Worm (Caenorhabditis elegans) whole organism, young adult: ENCODE measurements around the gene lin-52.

ENCODE experiments used
- F22D6.2 ChIP-seq: sonication (generic microtip); optimal IDR thresholded peaks from 2 replicates; lab custom pipeline; 2016; ENCODE audit warnings: mild to moderate bottlenecking, missing genetic modification characterization, missing compliant biosample characterization
- F33H1.4 ChIP-seq: fragments of 200-800 bp; sonication (Bioruptor generic); IDR thresholded peaks from 2 replicates; pipeline ENCODE4 v1.3.6; 2022; ENCODE audit warnings: missing genetic modification reagents, missing genetic modification characterization, missing compliant biosample characterization
- F37B4.10 ChIP-seq: fragments of 200-800 bp; sonication (Bioruptor generic); IDR thresholded peaks from 2 replicates; pipeline ENCODE4 v1.3.6; 2022; ENCODE audit warnings: missing genetic modification characterization, missing compliant biosample characterization
- F49E8.2 ChIP-seq: sonication (generic microtip); optimal IDR thresholded peaks from 3 replicates; lab custom pipeline; 2017; ENCODE audit warnings: missing genetic modification characterization, mild to moderate bottlenecking, missing compliant biosample characterization, antibody characterized with exemption, moderate library complexity; ENCODE audit not compliant: insufficient read depth
- F55B11.4 ChIP-seq: sonication (generic microtip); optimal IDR thresholded peaks from 2 replicates; lab custom pipeline; 2016; ENCODE audit warnings: missing compliant biosample characterization, missing genetic modification characterization, borderline replicate concordance; ENCODE audit not compliant: insufficient read depth
- F57A8.1 ChIP-seq: fragments of 200-800 bp; sonication (Bioruptor generic); optimal IDR thresholded peaks from 2 replicates; lab custom pipeline; 2018; ENCODE audit warnings: mild to moderate bottlenecking, missing genetic modification characterization, moderate library complexity, missing compliant biosample characterization
- T26A5.8 ChIP-seq: sonication (generic microtip); optimal IDR thresholded peaks from 2 replicates; lab custom pipeline; 2016; ENCODE audit warnings: missing genetic modification characterization, missing compliant biosample characterization
- Y53G8AR.9 ChIP-seq: fragments of 200-800 bp; sonication (Bioruptor generic); conservative IDR thresholded peaks from 2 replicates; pipeline ENCODE4 v1.3.6; 2022; ENCODE audit warnings: missing genetic modification reagents, missing genetic modification characterization, missing compliant biosample characterization
- Y79H2A.3 ChIP-seq: fragments of 200-800 bp; sonication (Bioruptor generic); conservative IDR thresholded peaks from 2 replicates; pipeline ENCODE4 v1.3.6; 2022; ENCODE audit warnings: missing genetic modification reagents, missing genetic modification characterization, missing compliant biosample characterization
- cebp-1 ChIP-seq, 2 experiments: fragments of 200-800 bp in 1 of 2; sonication (Bioruptor generic) in 1 of 2; sonication (generic microtip) in 1 of 2; IDR thresholded peaks in 1 of 2; optimal IDR thresholded peaks in 1 of 2; 2 replicates each; pipeline versions ENCODE4 v1.3.6 to Lab custom; 2017 to 2022; ENCODE audit warnings: missing compliant biosample characterization in 2 of 2, missing genetic modification characterization in 2 of 2, mild to moderate bottlenecking in 1 of 2, missing genetic modification reagents in 1 of 2, moderate library complexity in 1 of 2
- ceh-27 ChIP-seq: fragments of 200-800 bp; sonication (Bioruptor generic); optimal IDR thresholded peaks from 2 replicates; lab custom pipeline; 2018; ENCODE audit warnings: mild to moderate bottlenecking, missing genetic modification characterization, moderate library complexity, missing compliant biosample characterization
- ceh-91 ChIP-seq: fragments of 200-800 bp; sonication (Bioruptor generic); IDR thresholded peaks from 2 replicates; pipeline ENCODE4 v1.3.6; 2022; ENCODE audit warnings: missing genetic modification reagents, missing genetic modification characterization, missing compliant biosample characterization
- dox-1 ChIP-seq: fragments of 200-800 bp; sonication (Bioruptor generic); IDR thresholded peaks from 2 replicates; pipeline ENCODE4 v1.3.6; 2022; ENCODE audit warnings: missing genetic modification reagents, missing genetic modification characterization, missing compliant biosample characterization
- efl-1 ChIP-seq: fragments of 150-350 bp; optimal IDR thresholded peaks from 2 replicates; lab custom pipeline; 2014; ENCODE audit warnings: missing biosample characterization, missing genetic modification reagents, missing genetic modification characterization
- egl-18 ChIP-seq: fragments of 200-800 bp; sonication (Bioruptor generic); IDR thresholded peaks from 2 replicates; pipeline ENCODE4 v1.3.6; 2022; ENCODE audit warnings: missing genetic modification reagents, missing genetic modification characterization, missing compliant biosample characterization
- gei-17 ChIP-seq: fragments of 200-800 bp; sonication (Bioruptor generic); optimal IDR thresholded peaks from 2 replicates; lab custom pipeline; 2018; ENCODE audit warnings: mild to moderate bottlenecking, missing genetic modification characterization, missing compliant biosample characterization
- hlh-12 ChIP-seq: sonication (generic microtip); optimal IDR thresholded peaks from 2 replicates; lab custom pipeline; 2016; ENCODE audit warnings: missing genetic modification characterization, missing compliant biosample characterization
- hmg-1.2 ChIP-seq: fragments of 200-800 bp; sonication (Bioruptor generic); IDR thresholded peaks from 2 replicates; pipeline ENCODE4 v1.3.6; 2022; ENCODE audit warnings: missing genetic modification reagents, missing genetic modification characterization, missing compliant biosample characterization
- let-526 ChIP-seq: fragments of 200-800 bp; sonication (Bioruptor generic); IDR thresholded peaks from 2 replicates; pipeline ENCODE4 v1.3.6; 2022; ENCODE audit warnings: missing genetic modification reagents, missing genetic modification characterization, missing compliant biosample characterization
- lin-35 ChIP-seq, 3 experiments: fragments of 150-350 bp in 2 of 3; sonication (generic microtip) in 1 of 3; optimal IDR thresholded peaks; 2 replicates each; lab custom pipeline; 2014 to 2018; ENCODE audit warnings: missing biosample characterization in 3 of 3, missing genetic modification characterization in 3 of 3, missing genetic modification reagents in 3 of 3
- lin-54 ChIP-seq: fragments of 200-800 bp; sonication (Bioruptor generic); optimal IDR thresholded peaks from 2 replicates; lab custom pipeline; 2018; ENCODE audit warnings: mild to moderate bottlenecking, missing genetic modification characterization, missing compliant biosample characterization
- lsl-1 ChIP-seq: fragments of 200-800 bp; sonication (Bioruptor generic); optimal IDR thresholded peaks from 2 replicates; lab custom pipeline; 2018; ENCODE audit warnings: mild to moderate bottlenecking, missing genetic modification characterization, moderate library complexity, missing compliant biosample characterization
- lsy-27 ChIP-seq: sonication (generic microtip); optimal IDR thresholded peaks from 2 replicates; lab custom pipeline; 2017; ENCODE audit warnings: missing genetic modification characterization, mild to moderate bottlenecking, missing compliant biosample characterization, antibody characterized with exemption, missing genotype, borderline replicate concordance; ENCODE audit not compliant: insufficient read depth
- madf-6 ChIP-seq: fragments of 200-800 bp; sonication (Bioruptor generic); IDR thresholded peaks from 2 replicates; pipeline ENCODE4 v1.3.6; 2022; ENCODE audit warnings: missing genetic modification reagents, missing genetic modification characterization, missing compliant biosample characterization
- madf-8 ChIP-seq: fragments of 200-800 bp; sonication (Bioruptor generic); conservative IDR thresholded peaks from 2 replicates; pipeline ENCODE4 v1.3.6; 2022; ENCODE audit warnings: missing genetic modification reagents, missing genetic modification characterization, missing compliant biosample characterization
- mxl-1 ChIP-seq: sonication (generic microtip); optimal IDR thresholded peaks from 2 replicates; lab custom pipeline; 2016; ENCODE audit warnings: missing genetic modification characterization, missing compliant biosample characterization
- nhr-80 ChIP-seq: sonication (generic microtip); optimal IDR thresholded peaks from 2 replicates; lab custom pipeline; 2016; ENCODE audit warnings: missing genetic modification characterization, missing compliant biosample characterization
- pbrm-1 ChIP-seq: fragments of 200-800 bp; sonication (Bioruptor generic); IDR thresholded peaks from 2 replicates; pipeline ENCODE4 v1.3.6; 2022; ENCODE audit warnings: missing genetic modification reagents, missing genetic modification characterization, missing compliant biosample characterization
- rcor-1 ChIP-seq: fragments of 200-800 bp; sonication (Bioruptor generic); IDR thresholded peaks from 2 replicates; pipeline ENCODE4 v1.3.6; 2022; ENCODE audit warnings: missing genetic modification reagents, missing genetic modification characterization, missing compliant biosample characterization
- rpc-1 ChIP-seq, 2 experiments: fragments of 150-350 bp in 1 of 2; sonication (generic microtip) in 1 of 2; optimal IDR thresholded peaks; 2 replicates each; lab custom pipeline; 2014 to 2018; ENCODE audit warnings: missing biosample characterization in 1 of 2, missing genetic modification characterization in 1 of 2, missing genetic modification reagents in 1 of 2, missing genotype in 1 of 2
- snpc-1.3 ChIP-seq: sonication (generic microtip); optimal IDR thresholded peaks from 2 replicates; lab custom pipeline; 2017; ENCODE audit warnings: missing genetic modification characterization, mild to moderate bottlenecking, missing compliant biosample characterization, antibody characterized with exemption, moderate library complexity, missing genotype, missing genetic modification reagents; ENCODE audit not compliant: insufficient read depth
- snpc-3.4 ChIP-seq: sonication (generic microtip); optimal IDR thresholded peaks from 2 replicates; lab custom pipeline; 2017; ENCODE audit warnings: missing genetic modification characterization, mild to moderate bottlenecking, missing compliant biosample characterization, antibody characterized with exemption, moderate library complexity, missing genotype, missing genetic modification reagents
- somi-1 ChIP-seq: fragments of 200-800 bp; sonication (Bioruptor generic); optimal IDR thresholded peaks from 2 replicates; lab custom pipeline; 2018; ENCODE audit warnings: mild to moderate bottlenecking, missing genetic modification characterization, missing compliant biosample characterization
- tbx-9 ChIP-seq: sonication (generic microtip); optimal IDR thresholded peaks from 2 replicates; lab custom pipeline; 2016; ENCODE audit warnings: borderline replicate concordance, missing genetic modification characterization, inconsistent platforms, missing compliant biosample characterization
- tlf-1 ChIP-seq: fragments of 200-800 bp; sonication (Bioruptor generic); optimal IDR thresholded peaks from 2 replicates; lab custom pipeline; 2018; ENCODE audit warnings: mild to moderate bottlenecking, missing genetic modification characterization, missing compliant biosample characterization
- unc-62 ChIP-seq: fragments of 150-350 bp; optimal IDR thresholded peaks from 2 replicates; lab custom pipeline; 2014; ENCODE audit warnings: missing biosample characterization, missing genetic modification reagents, missing genetic modification characterization
- ztf-18 ChIP-seq: sonication (generic microtip); optimal IDR thresholded peaks from 2 replicates; lab custom pipeline; 2016; ENCODE audit warnings: missing genotype, mild to moderate bottlenecking, missing genetic modification characterization, missing compliant biosample characterization
- ztf-28 ChIP-seq: fragments of 200-800 bp; sonication (Bioruptor generic); IDR thresholded peaks from 2 replicates; pipeline ENCODE4 v1.3.6; 2022; ENCODE audit warnings: missing genetic modification reagents, missing genetic modification characterization, missing compliant biosample characterization
- ztf-6 ChIP-seq: fragments of 200-800 bp; sonication (Bioruptor generic); IDR thresholded peaks from 2 replicates; pipeline ENCODE4 v1.3.6; 2022; ENCODE audit warnings: missing genetic modification reagents, missing genetic modification characterization, missing compliant biosample characterization

lin-52 gene

DNA sequence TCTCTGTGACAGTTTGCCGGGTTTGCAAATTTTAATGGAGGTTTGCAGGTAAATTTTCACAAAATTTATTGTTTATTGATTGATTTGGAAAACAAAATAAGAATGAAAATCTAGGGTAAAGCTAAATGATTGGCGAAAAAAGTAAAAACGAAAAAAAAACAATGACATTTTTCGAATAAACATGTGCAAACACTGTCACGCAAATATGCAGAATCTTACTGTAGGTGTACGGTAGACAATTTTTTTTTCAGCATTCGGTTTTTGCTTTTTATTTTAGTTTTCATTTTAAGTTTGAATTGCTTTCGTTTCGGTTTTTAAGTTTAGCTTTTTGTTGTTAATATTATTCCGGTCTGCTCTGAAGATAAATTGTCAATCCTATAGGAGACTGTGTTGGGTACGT lies 6.7 kb downstream of the lin-52 start:
- no peak for TF ChIP-seq somi-1
- peak; percentile 35 for TF ChIP-seq efl-1 (GFP tag; lab: Kevin White, UChicago)
- peak; percentile 93 for TF ChIP-seq lsl-1 (GFP tag; lab: Kevin White, UChicago)
- TF ChIP-seq F33H1.4 (GFP tag; lab: Robert Waterston, UW), result peak; percentile 31
- peak; percentile 1 for TF ChIP-seq snpc-3.4 (tag; lab: Kevin White, UChicago)
- peak; percentile 30; the same call in 1 of the 2 replicates for TF ChIP-seq dox-1 (GFP tag; lab: Robert Waterston, UW)
- no peak for TF ChIP-seq gei-17 (GFP tag; lab: Kevin White, UChicago)
- TF ChIP-seq Y53G8AR.9 (GFP tag; lab: Robert Waterston, UW), result no peak
- TF ChIP-seq ceh-91 (GFP tag; lab: Robert Waterston, UW), result no peak
- 0 out of 2 replicates have a peak, but pooled peaks have one; percentile 24 for TF ChIP-seq madf-8
- TF ChIP-seq F49E8.2 (tag; lab: Kevin White, UChicago), result peak; percentile 26
- TF ChIP-seq madf-6 (GFP tag; lab: Robert Waterston, UW), result peak; percentile 60
- TF ChIP-seq lin-54 (GFP tag; lab: Kevin White, UChicago), result peak; percentile 45

DNA sequence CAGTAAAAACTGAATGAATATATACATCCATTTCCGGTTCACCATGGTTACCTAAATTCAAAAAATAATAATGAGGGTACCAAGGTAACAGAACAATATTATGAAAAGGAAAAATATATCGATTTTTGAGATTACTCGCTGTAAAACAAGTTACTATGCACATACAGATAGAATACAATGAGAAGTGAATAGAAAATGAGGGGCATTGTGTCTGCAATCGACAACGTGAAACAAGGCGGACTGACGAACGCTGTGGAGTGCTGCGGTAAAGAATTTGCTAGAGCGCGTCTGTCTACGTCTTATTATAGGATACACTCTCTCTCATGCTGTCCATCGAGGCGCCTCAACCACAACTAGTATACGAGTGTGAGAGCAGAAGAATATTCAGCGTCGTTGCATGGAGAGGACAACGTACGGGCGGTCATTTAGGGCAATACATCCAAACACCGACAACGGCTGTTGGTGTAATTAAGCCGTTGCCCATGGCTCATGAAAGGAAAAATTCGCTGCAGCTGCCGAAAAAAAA lies 7.4 kb downstream of the lin-52 start, which contains the start of gene cnx-1:
Gene cnx-1 (minus strand): TSS at position 51 of the 526 bp plus-strand sequence.
- no peak for TF ChIP-seq rpc-1 (optimal IDR thresholded peaks at IDR 0.05; lab: Kevin White, UChicago)
- TF ChIP-seq rpc-1 (tag; optimal IDR thresholded peaks at IDR 0.05; lab: Kevin White, UChicago), result no peak
- peak; percentile 42; the same call in 1 of the 2 replicates for TF ChIP-seq pbrm-1 (GFP tag; lab: Robert Waterston, UW)
- TF ChIP-seq cebp-1 (GFP tag; IDR thresholded peaks at IDR 0.05; lab: Robert Waterston, UW), result no peak
- peak; percentile 25 for TF ChIP-seq cebp-1 (tag; optimal IDR thresholded peaks at IDR 0.05; lab: Kevin White, UChicago)
- peak; percentile 8; the same call in 1 of the 2 replicates for TF ChIP-seq dox-1 (GFP tag; lab: Robert Waterston, UW)
- peak; percentile 2 for TF ChIP-seq nhr-80 (tag; lab: Kevin White, UChicago)
- TF ChIP-seq rcor-1, result 0 out of 2 replicates have a peak, but pooled peaks have one; percentile 35
- peak; percentile 37; the same call in 1 of the 2 replicates for TF ChIP-seq hmg-1.2 (GFP tag; lab: Robert Waterston, UW)
- TF ChIP-seq lsy-27, result no peak
- TF ChIP-seq snpc-1.3 (tag; lab: Kevin White, UChicago), result no peak
- 0 out of 2 replicates have a peak, but pooled peaks have one; percentile 15 for TF ChIP-seq Y53G8AR.9 (GFP tag; lab: Robert Waterston, UW)
- TF ChIP-seq lin-35 (GFP tag; optimal IDR thresholded peaks at IDR 0.05; lab: Kevin White, UChicago), result no peak
- TF ChIP-seq let-526 (GFP tag; lab: Robert Waterston, UW), result no peak

DNA sequence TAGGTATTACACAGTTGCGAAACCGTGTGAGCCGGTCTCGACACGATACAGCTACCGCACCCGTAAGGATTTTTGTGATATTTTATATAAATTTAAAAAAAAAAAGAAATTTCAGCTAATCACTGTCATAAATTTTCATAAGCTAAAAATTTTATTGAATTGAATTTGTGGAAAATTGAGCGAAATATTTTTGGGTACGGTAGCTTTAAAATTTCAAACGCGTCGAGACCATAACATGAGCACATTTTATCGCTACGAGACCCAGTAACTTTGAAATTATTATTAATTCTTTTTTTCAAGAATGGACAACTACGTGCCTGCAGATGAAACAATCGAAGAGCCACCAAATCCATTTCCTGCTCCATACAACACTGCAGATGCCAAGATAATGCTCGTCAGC lies 11.4 kb downstream of the lin-52 start, which contains the start of gene ZK632.14:
Gene ZK632.14 (plus strand): TSS at position 301 of the 400 bp plus-strand sequence.
- TF ChIP-seq hmg-1.2 (GFP tag; lab: Robert Waterston, UW), result no peak
- TF ChIP-seq nhr-80 (tag; lab: Kevin White, UChicago), result no peak
- no peak for TF ChIP-seq ztf-18
- no peak for TF ChIP-seq rcor-1
- no peak for TF ChIP-seq F37B4.10 (GFP tag; lab: Robert Waterston, UW)
- TF ChIP-seq hlh-12 (tag; lab: Kevin White, UChicago), result no peak
- no peak for TF ChIP-seq F22D6.2 (tag; lab: Kevin White, UChicago)
- TF ChIP-seq Y79H2A.3 (GFP tag; lab: Robert Waterston, UW), result no peak
- TF ChIP-seq ceh-27 (GFP tag; lab: Kevin White, UChicago), result no peak
- no peak for TF ChIP-seq mxl-1 (tag; lab: Kevin White, UChicago)
- no peak for TF ChIP-seq F57A8.1 (GFP tag; lab: Kevin White, UChicago)
- no peak for TF ChIP-seq unc-62 (GFP tag; lab: Kevin White, UChicago)
- TF ChIP-seq T26A5.8 (tag; lab: Kevin White, UChicago), result no peak
- no peak for TF ChIP-seq ztf-28
- TF ChIP-seq F55B11.4 (tag; lab: Kevin White, UChicago), result no peak
- no peak for TF ChIP-seq snpc-1.3 (tag; lab: Kevin White, UChicago)
- no peak for TF ChIP-seq egl-18 (GFP tag; lab: Robert Waterston, UW)
- no peak for TF ChIP-seq ztf-6 (GFP tag; lab: Robert Waterston, UW)
- TF ChIP-seq tbx-9 (tag; lab: Kevin White, UChicago), result no peak
- TF ChIP-seq tlf-1, result no peak
